Worm (Caenorhabditis elegans) whole organism, mixed stage, embryonic: Measurements from ENCODE around the gene coq-6.

ENCODE experiments used
- M03D4.4 ChIP-seq: sonication (generic microtip); optimal IDR thresholded peaks from 2 replicates; lab custom pipeline; 2017; ENCODE audit warnings: mild to moderate bottlenecking, missing genetic modification characterization, missing compliant biosample characterization
- ces-1 ChIP-seq: fragments of 150-350 bp; optimal IDR thresholded peaks from 2 replicates; lab custom pipeline; 2014; ENCODE audit warnings: missing biosample characterization, missing genetic modification reagents, missing genetic modification characterization
- cnd-1 ChIP-seq: fragments of 200-800 bp; sonication (Bioruptor generic); optimal IDR thresholded peaks from 2 replicates; lab custom pipeline; 2018; ENCODE audit warnings: mild to moderate bottlenecking, missing genetic modification characterization, missing compliant biosample characterization
- elt-1 ChIP-seq: sonication (generic microtip); optimal IDR thresholded peaks from 2 replicates; lab custom pipeline; 2017; ENCODE audit warnings: missing genetic modification characterization, mild to moderate bottlenecking, missing compliant biosample characterization, antibody characterized with exemption, moderate library complexity, borderline replicate concordance; ENCODE audit not compliant: insufficient read depth
- mep-1 ChIP-seq: fragments of 150-350 bp; optimal IDR thresholded peaks from 2 replicates; lab custom pipeline; 2017; ENCODE audit warnings: missing biosample characterization, missing genetic modification reagents, missing genetic modification characterization, inconsistent platforms
- nhr-12 ChIP-seq: fragments of 150-350 bp; optimal IDR thresholded peaks from 2 replicates; lab custom pipeline; 2014; ENCODE audit warnings: missing biosample characterization, missing genetic modification characterization
- nhr-28 ChIP-seq: fragments of 150-350 bp; optimal IDR thresholded peaks from 2 replicates; lab custom pipeline; 2014; ENCODE audit warnings: missing biosample characterization, missing genetic modification characterization
- nhr-76 ChIP-seq: sonication (generic microtip); optimal IDR thresholded peaks from 2 replicates; lab custom pipeline; 2017; ENCODE audit warnings: missing biosample characterization, missing genetic modification characterization
- pha-4 ChIP-seq: fragments of 150-350 bp; optimal IDR thresholded peaks from 2 replicates; lab custom pipeline; 2018; ENCODE audit warnings: missing biosample characterization, missing genetic modification reagents, missing genetic modification characterization
- unc-62 ChIP-seq: fragments of 150-350 bp; optimal IDR thresholded peaks from 2 replicates; lab custom pipeline; 2014; ENCODE audit warnings: missing biosample characterization, missing genetic modification reagents, missing genetic modification characterization
- ztf-11 ChIP-seq: fragments of 150-350 bp; optimal IDR thresholded peaks from 2 replicates; lab custom pipeline; 2014; ENCODE audit warnings: missing biosample characterization, missing genetic modification characterization

DNA sequence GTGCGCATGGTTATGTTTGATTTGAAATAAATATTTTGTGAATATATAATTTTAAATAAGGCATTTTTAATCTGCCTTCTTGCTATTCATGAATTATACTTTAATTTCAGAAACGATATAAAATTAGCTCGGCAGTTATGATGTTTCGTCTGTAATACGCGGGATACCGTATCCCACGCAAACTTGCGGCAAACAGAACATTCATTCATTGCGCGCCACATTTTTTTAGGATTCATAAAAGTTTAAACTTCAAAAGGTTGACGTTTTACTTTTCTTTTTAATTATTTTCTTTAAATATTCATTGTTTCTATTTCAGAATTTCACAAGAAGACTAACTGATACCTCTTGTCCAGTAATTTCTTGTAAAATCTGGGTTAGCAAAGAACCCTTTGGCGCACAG is 13.7 kb upstream of the coq-6 start, which contains the start of gene tag-153:
- TF ChIP-seq ztf-11 (no peak), nhr-12 (tag; lab: Kevin White, UChicago) (no peak), mep-1 (tag; lab: Kevin White, UChicago) (no peak), pha-4 (tag; lab: Kevin White, UChicago) (no peak), nhr-76 (tag; lab: Kevin White, UChicago) (no peak), unc-62 (GFP tag; lab: Kevin White, UChicago) (no peak), nhr-28 (tag; lab: Kevin White, UChicago) (no peak), elt-1 (no peak), ces-1 (GFP tag; lab: Kevin White, UChicago) (no peak), M03D4.4 (tag; lab: Kevin White, UChicago) (no peak), cnd-1 (tag; lab: Kevin White, UChicago) (no peak)
